Fruit fly (Drosophila melanogaster) whole organism, embryonic: Measurements from ENCODE around the gene CG31161.

Experiments used
- Aef1 ChIP-seq: fragments of 200-800 bp; sonication (Bioruptor generic); IDR thresholded peaks from 3 replicates; pipeline ENCODE4 v1.3.6; 2022; ENCODE audit warnings: missing biosample characterization, missing genetic modification characterization
- BEAF-32 ChIP-seq: fragments of 200-800 bp; sonication (Bioruptor generic); optimal IDR thresholded peaks from 3 replicates; lab custom pipeline; 2017; ENCODE audit warnings: missing biosample characterization, missing genetic modification characterization, mild to moderate bottlenecking, moderate library complexity, missing genetic modification reagents
- Bteb2 ChIP-seq: fragments of 200-800 bp; sonication (Bioruptor generic); optimal IDR thresholded peaks from 2 replicates; lab custom pipeline; 2016; ENCODE audit warnings: missing biosample characterization, missing genetic modification characterization
- C15 ChIP-seq: fragments of 200-800 bp; sonication (Bioruptor generic); IDR thresholded peaks from 3 replicates; pipeline ENCODE4 v1.3.6; 2022; ENCODE audit warnings: missing biosample characterization, missing genetic modification characterization
- CG10209 ChIP-seq: fragments of 200-800 bp; sonication (Bioruptor generic); optimal IDR thresholded peaks from 3 replicates; lab custom pipeline; 2017; ENCODE audit warnings: missing biosample characterization, mild to moderate bottlenecking, missing genetic modification characterization, missing genetic modification reagents
- CG11247 ChIP-seq: fragments of 200-800 bp; sonication (Bioruptor generic); IDR thresholded peaks from 2 replicates; pipeline ENCODE4 v1.3.6; 2022; ENCODE audit warnings: missing biosample characterization, missing genetic modification characterization
- CG11723 ChIP-seq: fragments of 200-800 bp; sonication (Bioruptor generic); optimal IDR thresholded peaks from 2 replicates; lab custom pipeline; 2017; ENCODE audit warnings: missing biosample characterization, mild to moderate bottlenecking, missing genetic modification characterization
- CG12155 ChIP-seq: fragments of 200-800 bp; sonication (Bioruptor generic); optimal IDR thresholded peaks from 3 replicates; lab custom pipeline; 2016; ENCODE audit warnings: missing biosample characterization, missing genetic modification characterization
- CG12219 ChIP-seq: fragments of 200-800 bp; sonication (Bioruptor generic); optimal IDR thresholded peaks from 3 replicates; lab custom pipeline; 2018; ENCODE audit warnings: missing biosample characterization, mild to moderate bottlenecking, missing genetic modification characterization
- CG13424 ChIP-seq: fragments of 200-800 bp; sonication (Bioruptor generic); optimal IDR thresholded peaks from 2 replicates; lab custom pipeline; 2019; ENCODE audit warnings: missing biosample characterization, mild to moderate bottlenecking, missing genetic modification characterization, moderate library complexity
- CG13624 ChIP-seq: fragments of 200-800 bp; sonication (Bioruptor generic); optimal IDR thresholded peaks from 2 replicates; lab custom pipeline; 2016; ENCODE audit warnings: missing biosample characterization, missing genetic modification characterization
- CG15269 ChIP-seq: fragments of 200-800 bp; sonication (Bioruptor generic); optimal IDR thresholded peaks from 2 replicates; lab custom pipeline; 2018; ENCODE audit warnings: missing biosample characterization, mild to moderate bottlenecking, missing genetic modification characterization, moderate library complexity
- CG15601 ChIP-seq: fragments of 200-800 bp; sonication (Bioruptor generic); optimal IDR thresholded peaks from 3 replicates; lab custom pipeline; 2019; ENCODE audit warnings: missing biosample characterization, mild to moderate bottlenecking, missing genetic modification characterization, moderate library complexity
- CG1602 ChIP-seq: fragments of 200-800 bp; sonication (Bioruptor generic); optimal IDR thresholded peaks from 3 replicates; lab custom pipeline; 2016; ENCODE audit warnings: missing biosample characterization, missing genetic modification characterization
- CG1792 ChIP-seq: fragments of 200-800 bp; sonication (Bioruptor generic); optimal IDR thresholded peaks from 2 replicates; lab custom pipeline; 2016; ENCODE audit warnings: missing biosample characterization, missing genetic modification characterization
- CG18476 ChIP-seq: fragments of 200-800 bp; sonication (Bioruptor generic); optimal IDR thresholded peaks from 2 replicates; lab custom pipeline; 2016; ENCODE audit warnings: missing biosample characterization, mild to moderate bottlenecking, missing genetic modification characterization
- CG31224 ChIP-seq: fragments of 200-800 bp; sonication (Bioruptor generic); IDR thresholded peaks from 2 replicates; pipeline ENCODE4 v1.3.6; 2022; ENCODE audit warnings: missing biosample characterization, missing genetic modification characterization
- CG33557 ChIP-seq: fragments of 200-800 bp; sonication (Bioruptor generic); optimal IDR thresholded peaks from 2 replicates; lab custom pipeline; 2019; ENCODE audit warnings: missing biosample characterization, mild to moderate bottlenecking, missing genetic modification characterization, moderate library complexity
- CG6175 ChIP-seq: fragments of 200-800 bp; sonication (Bioruptor generic); IDR thresholded peaks from 3 replicates; pipeline ENCODE4 v1.3.6; 2022; ENCODE audit warnings: missing biosample characterization, missing genetic modification characterization
- CG6813 ChIP-seq: fragments of 200-800 bp; sonication (Bioruptor generic); optimal IDR thresholded peaks from 2 replicates; lab custom pipeline; 2017; ENCODE audit warnings: missing biosample characterization, missing genetic modification characterization, mild to moderate bottlenecking, moderate library complexity, missing genetic modification reagents
- CG8478 ChIP-seq: fragments of >200 bp; optimal IDR thresholded peaks from 2 replicates; lab custom pipeline; 2018
- CG8944 ChIP-seq: fragments of 200-800 bp; sonication (Bioruptor generic); optimal IDR thresholded peaks from 3 replicates; lab custom pipeline; 2016; ENCODE audit warnings: missing biosample characterization, missing genetic modification characterization
- CoRest ChIP-seq: fragments of 200-800 bp; sonication (Bioruptor generic); optimal IDR thresholded peaks from 3 replicates; lab custom pipeline; 2018; ENCODE audit warnings: missing biosample characterization, mild to moderate bottlenecking, missing genetic modification characterization, moderate library complexity
- ERR ChIP-seq: fragments of 200-800 bp; sonication (Bioruptor generic); optimal IDR thresholded peaks from 2 replicates; lab custom pipeline; 2016; ENCODE audit warnings: missing biosample characterization, missing genetic modification characterization
- Ets65A ChIP-seq: fragments of 200-800 bp; sonication (Bioruptor generic); peaks from one replicate; lab custom pipeline; 2016; ENCODE audit warnings: missing biosample characterization, missing genetic modification characterization
- Hmr ChIP-seq: fragments of 200-800 bp; sonication (Bioruptor generic); optimal IDR thresholded peaks from 3 replicates; lab custom pipeline; 2017; ENCODE audit warnings: mild to moderate bottlenecking, missing biosample characterization, missing genetic modification reagents, missing genetic modification characterization
- Xbp1 ChIP-seq: fragments of 200-800 bp; sonication (Bioruptor generic); optimal IDR thresholded peaks from 3 replicates; lab custom pipeline; 2016; ENCODE audit warnings: missing biosample characterization, mild to moderate bottlenecking, missing genetic modification characterization
- Xrp1 ChIP-seq: fragments of 200-800 bp; sonication (Bioruptor generic); IDR thresholded peaks from 2 replicates; pipeline ENCODE4 v1.3.6; 2022; ENCODE audit warnings: missing biosample characterization, missing genetic modification characterization
- abd-A ChIP-seq: fragments of 200-800 bp; sonication (Bioruptor generic); optimal IDR thresholded peaks from 3 replicates; lab custom pipeline; 2019; ENCODE audit warnings: missing biosample characterization, mild to moderate bottlenecking, missing genetic modification characterization, moderate library complexity
- cato ChIP-seq: fragments of 200-800 bp; sonication (Bioruptor generic); optimal IDR thresholded peaks from 2 replicates; lab custom pipeline; 2016; ENCODE audit warnings: missing biosample characterization, missing genetic modification characterization, borderline replicate concordance
- chm ChIP-seq: fragments of 200-800 bp; sonication (Bioruptor generic); IDR thresholded peaks from 2 replicates; pipeline ENCODE4 v1.3.6; 2022; ENCODE audit warnings: missing biosample characterization, missing genetic modification characterization
- dan ChIP-seq: fragments of 200-800 bp; sonication (Bioruptor generic); IDR thresholded peaks from 2 replicates; pipeline ENCODE4 v1.3.6; 2022; ENCODE audit warnings: missing biosample characterization, missing genetic modification characterization
- danr ChIP-seq: fragments of 200-800 bp; sonication (Bioruptor generic); IDR thresholded peaks from 2 replicates; pipeline ENCODE4 v1.3.6; 2022; ENCODE audit warnings: missing biosample characterization, missing genetic modification characterization
- dmrt11E ChIP-seq: fragments of 200-800 bp; sonication (Bioruptor generic); optimal IDR thresholded peaks from 3 replicates; lab custom pipeline; 2018; ENCODE audit warnings: missing biosample characterization, mild to moderate bottlenecking, missing genetic modification characterization, moderate library complexity
- ems ChIP-seq: fragments of 200-800 bp; sonication (Bioruptor generic); optimal IDR thresholded peaks from 3 replicates; lab custom pipeline; 2016; ENCODE audit warnings: missing biosample characterization, missing genetic modification characterization
- fd102C ChIP-seq: fragments of 200-800 bp; sonication (Bioruptor generic); optimal IDR thresholded peaks from 2 replicates; lab custom pipeline; 2018; ENCODE audit warnings: missing biosample characterization, mild to moderate bottlenecking, missing genetic modification characterization, moderate library complexity
- hkb ChIP-seq, 2 experiments: fragments of 200-800 bp in 1 of 2; fragments of >200 bp in 1 of 2; sonication (Bioruptor generic) in 1 of 2; IDR thresholded peaks in 1 of 2; optimal IDR thresholded peaks in 1 of 2; 2 replicates each; pipeline versions ENCODE4 v1.3.6 to Lab custom; 2017 to 2022; ENCODE audit warnings: missing biosample characterization in 1 of 2, missing genetic modification characterization in 1 of 2
- lola ChIP-seq, 3 experiments: fragments of >200 bp in 2 of 3; fragments of 200-800 bp in 1 of 3; sonication (Bioruptor generic) in 1 of 3; optimal IDR thresholded peaks; 2 replicates each; lab custom pipeline; 2017 to 2019; ENCODE audit warnings: missing biosample characterization in 3 of 3, missing genetic modification characterization in 3 of 3, mild to moderate bottlenecking in 1 of 3, moderate library complexity in 1 of 3
- lov ChIP-seq, 2 experiments: fragments of 200-800 bp in 1 of 2; fragments of >200 bp in 1 of 2; sonication (Bioruptor generic) in 1 of 2; IDR thresholded peaks in 1 of 2; optimal IDR thresholded peaks in 1 of 2; 2 replicates in 1 of 2; 3 replicates in 1 of 2; pipeline versions ENCODE4 v1.3.6 to Lab custom; 2017 to 2022; ENCODE audit warnings: missing biosample characterization in 1 of 2, missing genetic modification characterization in 1 of 2
- mirr ChIP-seq: fragments of 200-800 bp; sonication (Bioruptor generic); optimal IDR thresholded peaks from 3 replicates; lab custom pipeline; 2018; ENCODE audit warnings: missing biosample characterization, mild to moderate bottlenecking, missing genetic modification characterization
- nau ChIP-seq: fragments of 200-800 bp; sonication (Bioruptor generic); optimal IDR thresholded peaks from 3 replicates; lab custom pipeline; 2017; ENCODE audit warnings: missing biosample characterization, mild to moderate bottlenecking, missing genetic modification characterization, missing genetic modification reagents
- run ChIP-seq: fragments of 200-800 bp; sonication (Bioruptor generic); optimal IDR thresholded peaks from 3 replicates; lab custom pipeline; 2018; ENCODE audit warnings: missing biosample characterization, mild to moderate bottlenecking, missing genetic modification characterization
- sqz ChIP-seq: fragments of 200-800 bp; sonication (Bioruptor generic); optimal IDR thresholded peaks from 3 replicates; lab custom pipeline; 2018; ENCODE audit warnings: missing biosample characterization, mild to moderate bottlenecking, missing genetic modification characterization
- tll ChIP-seq, 2 experiments: fragments of 200-800 bp in 1 of 2; fragments of >200 bp in 1 of 2; sonication (Bioruptor generic) in 1 of 2; optimal IDR thresholded peaks; 2 replicates each; lab custom pipeline; 2017 to 2019; ENCODE audit warnings: missing biosample characterization in 2 of 2, missing genetic modification characterization in 2 of 2, mild to moderate bottlenecking in 1 of 2, moderate library complexity in 1 of 2
- toy ChIP-seq: fragments of 200-800 bp; sonication (Bioruptor generic); IDR thresholded peaks from 2 replicates; pipeline ENCODE4 v1.3.6; 2022; ENCODE audit warnings: missing biosample characterization, missing genetic modification characterization
- twi ChIP-seq: fragments of 200-800 bp; optimal IDR thresholded peaks from 2 replicates; lab custom pipeline; 2019; ENCODE audit warnings: missing biosample characterization, mild to moderate bottlenecking, missing genetic modification characterization, moderate library complexity

The CG31161 gene

dm6 chr3R:22639239-22639858 is 23.0 kb downstream of the CG31161 start, which contains the start of the genes loco and wake (continued):
- TF ChIP-seq Xbp1 (GFP tag; lab: Kevin White, UChicago), result peak; percentile 21
- peak; percentile 93 for TF ChIP-seq Ets65A
- peak; percentile 4 for TF ChIP-seq CG15601 (tag; lab: Kevin White, UChicago)
- peak; percentile 72 for TF ChIP-seq CoRest
- TF ChIP-seq sqz (GFP tag; lab: Kevin White, UChicago), result no peak
- peak; percentile 94 for TF ChIP-seq BEAF-32 (GFP tag; lab: Kevin White, UChicago)
- peak; percentile 10 for TF ChIP-seq CG12155
- no peak for TF ChIP-seq ERR
- TF ChIP-seq hkb (optimal IDR thresholded peaks at IDR 0.05; lab: Kevin White, UChicago), result no peak
- TF ChIP-seq hkb (GFP tag; IDR thresholded peaks at IDR 0.05; lab: Robert Waterston, UW), result no peak
- TF ChIP-seq Hmr (GFP tag; lab: Kevin White, UChicago), result peak; percentile 83
- TF ChIP-seq abd-A, result peak; percentile 4
- no peak for TF ChIP-seq Xrp1 (GFP tag; lab: Robert Waterston, UW)

- TF ChIP-seq Aef1 (GFP tag; lab: Robert Waterston, UW) (no peak), dmrt11E (tag; lab: Kevin White, UChicago) (no peak), CG8478 (lab: Kevin White, UChicago) (peak; percentile 65), CG33557 (GFP tag; lab: Kevin White, UChicago) (no peak), dan (GFP tag; lab: Robert Waterston, UW) (no peak), CG12219 (GFP tag; lab: Kevin White, UChicago) (no peak), CG8944 (GFP tag; lab: Kevin White, UChicago) (no peak), twi (tag; lab: Kevin White, UChicago) (no peak), Ets65A (peak; percentile 85), CG13424 (no peak), Xbp1 (GFP tag; lab: Kevin White, UChicago) (no peak)
Measured at dm6 chr3R:22649859-22650258, 33.5 kb downstream of the CG31161 start.

dm6 chr3R:22663115-22663514 is 46.8 kb downstream of the CG31161 start:
- TF ChIP-seq Bteb2 (GFP tag; lab: Kevin White, UChicago) (peak; percentile 56), C15 (no peak), tll (GFP tag; optimal IDR thresholded peaks at IDR 0.05; lab: Kevin White, UChicago) (no peak), CG13624 (GFP tag; lab: Kevin White, UChicago) (peak; percentile 26), CG10209 (peak; percentile 67), CG1792 (GFP tag; lab: Kevin White, UChicago) (no peak), run (tag; lab: Kevin White, UChicago) (no peak), fd102C (GFP tag; lab: Kevin White, UChicago) (no peak), CG6813 (peak; percentile 50), lola (GFP tag; optimal IDR thresholded peaks at IDR 0.05; lab: Kevin White, UChicago) (no peak), CG11723 (GFP tag; lab: Kevin White, UChicago) (no peak), CG18476 (GFP tag; lab: Kevin White, UChicago) (peak; percentile 11), ems (GFP tag; lab: Kevin White, UChicago) (peak; percentile 22), CG15269 (tag; lab: Kevin White, UChicago) (peak; percentile 75), nau (GFP tag; lab: Kevin White, UChicago) (no peak), chm (GFP tag; lab: Robert Waterston, UW) (no peak), toy (no peak), CG31224 (GFP tag; lab: Robert Waterston, UW) (peak; percentile 40; the same call in 1 of the 2 replicates), cato (GFP tag; lab: Kevin White, UChicago) (peak; percentile 40), mirr (GFP tag; lab: Kevin White, UChicago) (no peak), CG6175 (GFP tag; lab: Robert Waterston, UW) (no peak), CG11247 (GFP tag; lab: Robert Waterston, UW) (no peak), dan (GFP tag; lab: Robert Waterston, UW) (no peak), CG1602 (peak; percentile 57), danr (no peak), lov (optimal IDR thresholded peaks at IDR 0.05; lab: Kevin White, UChicago) (no peak), lov (GFP tag; IDR thresholded peaks at IDR 0.05; lab: Robert Waterston, UW) (no peak)
